Fruit fly (Drosophila melanogaster): ENCODE data around the gene CG14315.

CG14315 gene

dm6 chr3R:18166261-18166720, 7.8 kb downstream of the CG14315 start (continued):
- no peak for TF ChIP-seq disco-r (GFP tag; optimal IDR thresholded peaks at IDR 0.05)
- no peak for TF ChIP-seq Sox100B (GFP tag; optimal IDR thresholded peaks at IDR 0.05)
- TF ChIP-seq Fer1 (GFP tag; optimal IDR thresholded peaks at IDR 0.05) = peak; percentile 10
- peak; percentile 29 for TF ChIP-seq stwl (tag; optimal IDR thresholded peaks at IDR 0.05)
- TF ChIP-seq D19A (tag; optimal IDR thresholded peaks at IDR 0.05) = no peak
- TF ChIP-seq Gug (GFP tag; IDR thresholded peaks at IDR 0.05) = peak; percentile 32; the same call in 2 of the 4 replicates
- no peak for TF ChIP-seq CG10209 (GFP tag; optimal IDR thresholded peaks at IDR 0.05)
- TF ChIP-seq p53 (GFP tag; optimal IDR thresholded peaks at IDR 0.05) = no peak
- TF ChIP-seq Side (GFP tag; optimal IDR thresholded peaks at IDR 0.05) = no peak
- TF ChIP-seq CG10267 (tag; optimal IDR thresholded peaks at IDR 0.05) = no peak
- TF ChIP-seq bbx (GFP tag; IDR thresholded peaks at IDR 0.05; ENCODE audit: partially characterized antibody) = no peak
- TF ChIP-seq ara (GFP tag; IDR thresholded peaks at IDR 0.05) = no peak
- no peak for TF ChIP-seq seq (GFP tag; IDR thresholded peaks at IDR 0.05)
- TF ChIP-seq unpg (GFP tag; optimal IDR thresholded peaks at IDR 0.05) = no peak
- peak; percentile 25 for TF ChIP-seq CG11504 (tag; optimal IDR thresholded peaks at IDR 0.05)
- no peak for TF ChIP-seq Poxn (GFP tag; IDR thresholded peaks at IDR 0.05)
- no peak for TF ChIP-seq MTF-1 (GFP tag; optimal IDR thresholded peaks at IDR 0.05; ENCODE audit: borderline replicate concordance)
- no peak for TF ChIP-seq wor (GFP tag; IDR thresholded peaks at IDR 0.05)
- TF ChIP-seq ERR (GFP tag; optimal IDR thresholded peaks at IDR 0.05) = no peak
- TF ChIP-seq CG6791 (GFP tag; IDR thresholded peaks at IDR 0.05; ENCODE audit: partially characterized antibody) = no peak
- no peak for TF ChIP-seq CG12744 (GFP tag; optimal IDR thresholded peaks at IDR 0.05)
- TF ChIP-seq CG10366 (GFP tag; IDR thresholded peaks at IDR 0.05) = no peak
- TF ChIP-seq Dek (tag; optimal IDR thresholded peaks at IDR 0.05) = no peak
- TF ChIP-seq gfzf (GFP tag; optimal IDR thresholded peaks at IDR 0.05) = no peak
- TF ChIP-seq luna (GFP tag; optimal IDR thresholded peaks at IDR 0.05) = no peak
- TF ChIP-seq CG15601 (tag; optimal IDR thresholded peaks at IDR 0.05) = no peak
- TF ChIP-seq eve (GFP tag; optimal IDR thresholded peaks at IDR 0.05) = no peak
- no peak for TF ChIP-seq H2.0 (GFP tag; IDR thresholded peaks at IDR 0.05)
- TF ChIP-seq salm (tag; optimal IDR thresholded peaks at IDR 0.05) = no peak
- TF ChIP-seq phol (tag; optimal IDR thresholded peaks at IDR 0.05) = peak; percentile 20
- no peak for TF ChIP-seq pros (GFP tag; optimal IDR thresholded peaks at IDR 0.05)
- no peak for TF ChIP-seq CG13424 (tag; optimal IDR thresholded peaks at IDR 0.05)
- TF ChIP-seq CG9727 (GFP tag; optimal IDR thresholded peaks at IDR 0.05) = no peak
- no peak for TF ChIP-seq CG4282 (GFP tag; optimal IDR thresholded peaks at IDR 0.05)
- TF ChIP-seq Antp (GFP tag; optimal IDR thresholded peaks at IDR 0.05) = no peak
- no peak for TF ChIP-seq CG13624 (GFP tag; optimal IDR thresholded peaks at IDR 0.05)
- TF ChIP-seq CG4730 (GFP tag; IDR thresholded peaks at IDR 0.05) = no peak
- peak; percentile 79 for TF ChIP-seq nerfin-1 (tag; optimal IDR thresholded peaks at IDR 0.05)
- TF ChIP-seq CG12769 (tag; optimal IDR thresholded peaks at IDR 0.05) = no peak
- TF ChIP-seq Sry-β (GFP tag; optimal IDR thresholded peaks at IDR 0.05) = no peak
- no peak for TF ChIP-seq Mrtf (GFP tag; IDR thresholded peaks at IDR 0.05)
- no peak for TF ChIP-seq gt (GFP tag; IDR thresholded peaks at IDR 0.05)
- no peak for TF ChIP-seq Oaz (GFP tag; IDR thresholded peaks at IDR 0.05)
- TF ChIP-seq TFAM (GFP tag; optimal IDR thresholded peaks at IDR 0.05) = no peak
- no peak for TF ChIP-seq CG12219 (GFP tag; optimal IDR thresholded peaks at IDR 0.05)
- TF ChIP-seq Rx (GFP tag; IDR thresholded peaks at IDR 0.05) = no peak
- TF ChIP-seq chn (GFP tag; optimal IDR thresholded peaks at IDR 0.05) = no peak
- TF ChIP-seq slou (GFP tag; optimal IDR thresholded peaks at IDR 0.05) = no peak
- TF ChIP-seq Ravus (GFP tag; IDR thresholded peaks at IDR 0.05) = no peak
- no peak for TF ChIP-seq CG8765 (GFP tag; IDR thresholded peaks at IDR 0.05)
- TF ChIP-seq grau (tag; optimal IDR thresholded peaks at IDR 0.05) = no peak
- TF ChIP-seq bab2 (GFP tag; optimal IDR thresholded peaks at IDR 0.05) = no peak

All from whole organism, embryonic.